Fruit fly (Drosophila melanogaster) whole organism, prepupa: ENCODE results near the gene CG14717.

Source experiments
- CG10669 ChIP-seq: fragments of 200-800 bp; sonication (Bioruptor generic); optimal IDR thresholded peaks from 3 replicates; lab custom pipeline; 2018; ENCODE audit warnings: missing biosample characterization, mild to moderate bottlenecking, missing genetic modification characterization, moderate library complexity
- CG11294 ChIP-seq: fragments of 200-800 bp; sonication (Bioruptor generic); IDR thresholded peaks from 2 replicates; pipeline ENCODE4 v1.3.6; 2022; ENCODE audit warnings: missing biosample characterization, missing genetic modification characterization
- CG11902 ChIP-seq: fragments of 200-800 bp; sonication (Bioruptor generic); optimal IDR thresholded peaks from 3 replicates; lab custom pipeline; 2016; ENCODE audit warnings: missing biosample characterization, missing genetic modification characterization
- CG16779 ChIP-seq: fragments of 200-800 bp; sonication (Bioruptor generic); optimal IDR thresholded peaks from 3 replicates; lab custom pipeline; 2017; ENCODE audit warnings: missing biosample characterization, mild to moderate bottlenecking, missing genetic modification characterization
- CG3032 ChIP-seq: fragments of 200-800 bp; optimal IDR thresholded peaks from 2 replicates; lab custom pipeline; 2019; ENCODE audit warnings: missing biosample characterization, mild to moderate bottlenecking, missing genetic modification characterization, moderate library complexity
- CG31627 ChIP-seq: fragments of 200-800 bp; sonication (Bioruptor generic); optimal IDR thresholded peaks from 3 replicates; lab custom pipeline; 2016; ENCODE audit warnings: missing biosample characterization, missing genetic modification characterization
- CG32006 ChIP-seq: fragments of 200-800 bp; sonication (Bioruptor generic); optimal IDR thresholded peaks from 3 replicates; lab custom pipeline; 2017; ENCODE audit warnings: missing biosample characterization, mild to moderate bottlenecking, missing genetic modification characterization
- CG34406 ChIP-seq: fragments of 200-800 bp; sonication (Bioruptor generic); optimal IDR thresholded peaks from 3 replicates; lab custom pipeline; 2016; ENCODE audit warnings: missing biosample characterization, missing genetic modification characterization
- CG3919 ChIP-seq: fragments of 200-800 bp; sonication (Bioruptor generic); optimal IDR thresholded peaks from 3 replicates; lab custom pipeline; 2016; ENCODE audit warnings: missing biosample characterization, missing genetic modification characterization
- CG6163 ChIP-seq: fragments of 200-800 bp; sonication (Bioruptor generic); IDR thresholded peaks from 3 replicates; pipeline ENCODE4 v1.3.6; 2022; ENCODE audit warnings: missing biosample characterization, missing genetic modification characterization
- CG6276 ChIP-seq: fragments of 200-800 bp; sonication (Bioruptor generic); optimal IDR thresholded peaks from 2 replicates; lab custom pipeline; 2017; ENCODE audit warnings: missing biosample characterization, mild to moderate bottlenecking, missing genetic modification characterization
- CG6792 ChIP-seq: fragments of 200-800 bp; sonication (Bioruptor generic); optimal IDR thresholded peaks from 3 replicates; lab custom pipeline; 2016; ENCODE audit warnings: missing biosample characterization, missing genetic modification characterization
- CG8119 ChIP-seq: fragments of 200-800 bp; sonication (Bioruptor generic); IDR thresholded peaks from 3 replicates; pipeline ENCODE4 v1.3.6; 2022; ENCODE audit warnings: missing biosample characterization, missing genetic modification characterization
- CG8319 ChIP-seq: fragments of 200-800 bp; sonication (Bioruptor generic); optimal IDR thresholded peaks from 3 replicates; lab custom pipeline; 2016; ENCODE audit warnings: missing biosample characterization, missing genetic modification characterization
- Eip75B ChIP-seq: fragments of 200-800 bp; sonication (Bioruptor generic); optimal IDR thresholded peaks from 3 replicates; lab custom pipeline; 2016; ENCODE audit warnings: missing biosample characterization, missing genetic modification characterization
- Eip78C ChIP-seq: fragments of 200-800 bp; sonication (Bioruptor generic); peaks from one replicate; lab custom pipeline; 2016; ENCODE audit warnings: missing biosample characterization, missing genetic modification characterization
- Eip93F ChIP-seq: fragments of 200-800 bp; sonication (Bioruptor generic); optimal IDR thresholded peaks from 2 replicates; lab custom pipeline; 2016; ENCODE audit warnings: missing biosample characterization, mild to moderate bottlenecking, missing genetic modification characterization
- Ets21C ChIP-seq: fragments of 200-800 bp; sonication (Bioruptor generic); optimal IDR thresholded peaks from 3 replicates; lab custom pipeline; 2016; ENCODE audit warnings: missing biosample characterization, missing genetic modification characterization
- Gug ChIP-seq: fragments of 200-800 bp; sonication (Bioruptor generic); IDR thresholded peaks from 2 replicates; pipeline ENCODE4 v1.3.6; 2022; ENCODE audit warnings: missing biosample characterization, missing genetic modification characterization
- Hr38 ChIP-seq: sonication (Bioruptor generic); optimal IDR thresholded peaks from 2 replicates; lab custom pipeline; 2016; ENCODE audit warnings: missing biosample characterization, missing genetic modification characterization
- Hr4 ChIP-seq: fragments of 200-800 bp; sonication (Bioruptor generic); optimal IDR thresholded peaks from 3 replicates; lab custom pipeline; 2016; ENCODE audit warnings: missing biosample characterization, missing genetic modification characterization
- Lpt ChIP-seq: fragments of 200-800 bp; sonication (Bioruptor generic); optimal IDR thresholded peaks from 3 replicates; lab custom pipeline; 2016; ENCODE audit warnings: missing biosample characterization, missing genetic modification characterization
- Met ChIP-seq: fragments of 200-800 bp; sonication (Bioruptor generic); optimal IDR thresholded peaks from 3 replicates; lab custom pipeline; 2016; ENCODE audit warnings: missing biosample characterization, missing genetic modification characterization
- OdsH ChIP-seq: fragments of 200-800 bp; sonication (Bioruptor generic); optimal IDR thresholded peaks from 3 replicates; lab custom pipeline; 2016; ENCODE audit warnings: missing biosample characterization, missing genetic modification characterization
- Smox ChIP-seq: fragments of 200-800 bp; sonication (Bioruptor generic); optimal IDR thresholded peaks from 3 replicates; lab custom pipeline; 2016; ENCODE audit warnings: missing biosample characterization, missing genetic modification characterization
- Sox102F ChIP-seq: fragments of 200-800 bp; sonication (Bioruptor generic); optimal IDR thresholded peaks from 2 replicates; lab custom pipeline; 2016; ENCODE audit warnings: missing biosample characterization, mild to moderate bottlenecking, missing genetic modification characterization
- Sox14 ChIP-seq: fragments of 200-800 bp; sonication (Bioruptor generic); optimal IDR thresholded peaks from 3 replicates; lab custom pipeline; 2016; ENCODE audit warnings: missing biosample characterization, missing genetic modification characterization
- Sox15 ChIP-seq: fragments of 200-800 bp; sonication (Bioruptor generic); optimal IDR thresholded peaks from 3 replicates; lab custom pipeline; 2016; ENCODE audit warnings: missing biosample characterization, missing genetic modification characterization
- achi ChIP-seq: fragments of 200-800 bp; sonication (Bioruptor generic); optimal IDR thresholded peaks from 3 replicates; lab custom pipeline; 2016; ENCODE audit warnings: missing biosample characterization, missing genetic modification characterization
- acj6 ChIP-seq: fragments of 200-800 bp; sonication (Bioruptor generic); optimal IDR thresholded peaks from 3 replicates; lab custom pipeline; 2016; ENCODE audit warnings: missing biosample characterization, missing genetic modification characterization
- cyc ChIP-seq: fragments of 200-800 bp; sonication (Bioruptor generic); optimal IDR thresholded peaks from 3 replicates; lab custom pipeline; 2016; ENCODE audit warnings: missing biosample characterization, missing genetic modification characterization
- dac ChIP-seq: fragments of 200-800 bp; sonication (Bioruptor generic); optimal IDR thresholded peaks from 2 replicates; lab custom pipeline; 2017; ENCODE audit warnings: missing biosample characterization, mild to moderate bottlenecking, missing genetic modification characterization
- dsx ChIP-seq: fragments of 200-800 bp; optimal IDR thresholded peaks from 3 replicates; lab custom pipeline; 2019; ENCODE audit warnings: missing biosample characterization, mild to moderate bottlenecking, missing genetic modification characterization, moderate library complexity; ENCODE audit not compliant: poor library complexity, severe bottlenecking
- esn ChIP-seq: fragments of 200-800 bp; sonication (Bioruptor generic); optimal IDR thresholded peaks from 2 replicates; lab custom pipeline; 2016; ENCODE audit warnings: missing biosample characterization, mild to moderate bottlenecking, missing genetic modification characterization, moderate library complexity
- fd59A ChIP-seq: fragments of 200-800 bp; sonication (Bioruptor generic); optimal IDR thresholded peaks from 2 replicates; lab custom pipeline; 2017; ENCODE audit warnings: missing biosample characterization, mild to moderate bottlenecking, missing genetic modification characterization, missing genetic modification reagents
- fd85E ChIP-seq: fragments of 200-800 bp; sonication (Bioruptor generic); optimal IDR thresholded peaks from 3 replicates; lab custom pipeline; 2016; ENCODE audit warnings: missing biosample characterization, missing genetic modification characterization
- lz ChIP-seq: fragments of 200-800 bp; sonication (Bioruptor generic); optimal IDR thresholded peaks from 3 replicates; lab custom pipeline; 2016; ENCODE audit warnings: missing biosample characterization, missing genetic modification characterization
- net ChIP-seq: fragments of 200-800 bp; sonication (Bioruptor generic); optimal IDR thresholded peaks from 3 replicates; lab custom pipeline; 2016; ENCODE audit warnings: missing biosample characterization, missing genetic modification characterization
- pdm3 ChIP-seq: fragments of 200-800 bp; sonication (Bioruptor generic); optimal IDR thresholded peaks from 3 replicates; lab custom pipeline; 2016; ENCODE audit warnings: missing biosample characterization, missing genetic modification characterization
- salr ChIP-seq, 2 experiments: fragments of 200-800 bp; sonication (Bioruptor generic); optimal IDR thresholded peaks; 3 replicates each; lab custom pipeline; 2016 to 2018; ENCODE audit warnings: missing biosample characterization in 2 of 2, missing genetic modification characterization in 2 of 2, mild to moderate bottlenecking in 1 of 2
- spab ChIP-seq: fragments of 200-800 bp; sonication (Bioruptor generic); optimal IDR thresholded peaks from 2 replicates; lab custom pipeline; 2017; ENCODE audit warnings: missing biosample characterization, mild to moderate bottlenecking, missing genetic modification characterization, missing genetic modification reagents
- svp ChIP-seq: fragments of 200-800 bp; sonication (Bioruptor generic); peaks from one replicate; lab custom pipeline; 2016; ENCODE audit warnings: missing biosample characterization, missing genetic modification characterization
- topi ChIP-seq: fragments of 200-800 bp; sonication (Bioruptor generic); optimal IDR thresholded peaks from 3 replicates; lab custom pipeline; 2016; ENCODE audit warnings: missing biosample characterization, missing genetic modification characterization
- vri ChIP-seq: fragments of 200-800 bp; sonication (Bioruptor generic); optimal IDR thresholded peaks from 3 replicates; lab custom pipeline; 2016; ENCODE audit warnings: missing biosample characterization, mild to moderate bottlenecking, missing genetic modification characterization

Gene CG14717

DNA sequence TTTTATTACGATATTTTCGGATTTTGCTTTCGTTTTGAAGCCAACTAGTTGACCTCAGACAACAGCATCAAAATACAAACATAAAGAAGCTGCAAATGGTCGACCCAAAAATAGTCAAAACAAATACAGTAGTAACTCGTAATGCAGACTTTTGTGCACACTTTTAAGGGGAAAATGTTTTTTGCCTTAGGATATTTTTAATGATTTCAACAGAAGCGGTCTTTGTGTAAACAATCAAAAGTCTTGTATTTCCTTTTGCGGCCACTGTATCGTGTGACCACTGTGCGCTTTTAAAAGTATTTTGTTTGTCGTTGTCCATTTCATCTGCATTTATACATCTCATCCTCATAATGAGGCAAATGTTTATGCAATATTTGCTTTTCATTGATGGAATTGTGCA is 46.9 kb upstream of the CG14717 start (continued):
- TF ChIP-seq CG32006 (GFP tag; lab: Kevin White, UChicago) (peak; percentile 86), net (GFP tag; lab: Kevin White, UChicago) (peak; percentile 86), CG6792 (peak; percentile 85), fd85E (GFP tag; lab: Kevin White, UChicago) (peak; percentile 59), Eip78C (GFP tag; lab: Kevin White, UChicago) (peak; percentile 95), vri (GFP tag; lab: Kevin White, UChicago) (peak; percentile 73), Sox102F (GFP tag; lab: Kevin White, UChicago) (peak; percentile 88), Hr38 (GFP tag; lab: Kevin White, UChicago) (peak; percentile 61), Lpt (GFP tag; lab: Kevin White, UChicago) (peak; percentile 73), salr (GFP tag; optimal IDR thresholded peaks at IDR 0.05; lab: Kevin White, UChicago) (peak; percentile 66 to 71), lz (GFP tag; lab: Kevin White, UChicago) (peak; percentile 90), dsx (peak; percentile 53), CG31627 (GFP tag; lab: Kevin White, UChicago) (peak; percentile 94), Eip75B (GFP tag; lab: Kevin White, UChicago) (peak; percentile 82), Smox (GFP tag; lab: Kevin White, UChicago) (peak; percentile 85), Eip93F (no peak), Met (GFP tag; lab: Kevin White, UChicago) (peak; percentile 87), CG6163 (GFP tag; lab: Robert Waterston, UW) (peak; percentile 94), CG16779 (tag; lab: Kevin White, UChicago) (peak; percentile 59), Hr4 (GFP tag; lab: Kevin White, UChicago) (peak; percentile 93), CG8119 (GFP tag; lab: Robert Waterston, UW) (peak; percentile 81), OdsH (GFP tag; lab: Kevin White, UChicago) (peak; percentile 89), acj6 (GFP tag; lab: Kevin White, UChicago) (peak; percentile 90), Sox15 (GFP tag; lab: Kevin White, UChicago) (peak; percentile 90), esn (peak; percentile 88), CG11294 (GFP tag; lab: Robert Waterston, UW) (peak; percentile 81), CG11902 (GFP tag; lab: Kevin White, UChicago) (peak; percentile 89)

DNA sequence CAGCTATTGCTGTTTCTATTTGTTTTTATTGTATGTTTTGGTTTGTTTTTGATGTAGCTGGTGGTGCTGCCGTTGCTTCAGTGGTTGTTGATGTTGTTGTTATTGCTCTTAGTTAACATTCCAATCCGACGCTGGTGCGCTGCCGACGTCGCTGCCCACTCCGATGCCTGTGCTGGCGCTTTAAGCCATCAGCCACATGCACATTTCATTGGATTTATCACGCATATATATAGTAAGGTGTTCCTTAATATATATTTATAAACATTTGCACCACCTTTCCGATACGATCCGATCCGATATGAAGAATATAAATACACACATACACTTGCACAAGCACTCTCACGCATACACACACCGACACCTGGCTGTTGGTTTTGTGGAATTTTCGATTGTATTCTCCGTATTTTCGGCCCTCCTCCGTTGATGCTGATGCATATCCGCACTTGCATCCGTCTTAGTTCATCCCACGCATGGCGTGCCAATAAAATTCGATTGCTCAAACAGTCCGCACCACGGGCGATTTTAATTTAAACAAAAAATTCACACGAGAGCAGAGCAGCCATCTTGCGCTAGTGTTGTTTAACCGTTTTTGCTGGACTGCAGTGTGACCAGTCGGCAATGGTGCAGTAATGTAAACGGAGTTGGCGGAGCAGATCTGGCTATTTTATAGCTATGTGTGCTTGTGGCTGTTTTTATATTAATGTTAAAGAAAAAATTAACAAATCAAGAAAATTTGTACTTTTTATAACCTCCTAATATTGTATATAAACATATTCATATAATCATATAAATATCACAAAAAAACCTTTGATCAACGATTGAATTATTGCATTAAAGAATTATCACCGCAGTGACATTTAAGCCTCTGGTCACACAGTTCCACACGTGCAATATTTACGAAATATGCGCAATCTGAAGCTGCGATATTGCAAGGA is 45.9 kb upstream of the CG14717 start, which contains the start of the genes Csk and Elp1:
Gene Csk, minus strand, starts transcription at position 602 of the 935 bp plus-strand sequence.
Gene Elp1, plus strand, starts transcription at position 867 of the 935 bp plus-strand sequence.
- peak; percentile 44 for TF ChIP-seq pdm3
- TF ChIP-seq Gug, result peak; percentile 41; the same call in 1 of the 2 replicates
- TF ChIP-seq Sox14 (GFP tag; lab: Kevin White, UChicago), result peak; percentile 41
- TF ChIP-seq topi (GFP tag; lab: Kevin White, UChicago), result peak; percentile 39
- TF ChIP-seq Eip75B (GFP tag; lab: Kevin White, UChicago), result peak; percentile 42
- TF ChIP-seq net (GFP tag; lab: Kevin White, UChicago), result peak; percentile 23
- no peak for TF ChIP-seq spab
- no peak for TF ChIP-seq Hr38 (GFP tag; lab: Kevin White, UChicago)
- no peak for TF ChIP-seq CG8119 (GFP tag; lab: Robert Waterston, UW)
- peak; percentile 9 for TF ChIP-seq fd59A (GFP tag; lab: Kevin White, UChicago)
- peak; percentile 45 for TF ChIP-seq lz (GFP tag; lab: Kevin White, UChicago)
- peak; percentile 22 for TF ChIP-seq Sox15 (GFP tag; lab: Kevin White, UChicago)
- peak; percentile 58 for TF ChIP-seq OdsH (GFP tag; lab: Kevin White, UChicago)
- TF ChIP-seq vri (GFP tag; lab: Kevin White, UChicago), result peak; percentile 10
- peak; percentile 56 for TF ChIP-seq CG3032 (tag; lab: Kevin White, UChicago)
- peak; percentile 57 for TF ChIP-seq achi (GFP tag; lab: Kevin White, UChicago)
- no peak for TF ChIP-seq CG34406 (GFP tag; lab: Kevin White, UChicago)
- no peak for TF ChIP-seq CG6276
- TF ChIP-seq dac (GFP tag; lab: Kevin White, UChicago), result peak; percentile 3
- TF ChIP-seq CG3919, result peak; percentile 56
- peak; percentile 57 for TF ChIP-seq Sox102F (GFP tag; lab: Kevin White, UChicago)
- peak; percentile 1 for TF ChIP-seq CG10669
- TF ChIP-seq Met (GFP tag; lab: Kevin White, UChicago), result peak; percentile 60
- TF ChIP-seq Eip93F, result peak; percentile 38
- TF ChIP-seq cyc, result peak; percentile 51
- peak; percentile 52 for TF ChIP-seq svp (GFP tag; lab: Kevin White, UChicago)
- peak; percentile 38 for TF ChIP-seq CG31627 (GFP tag; lab: Kevin White, UChicago)
- peak; percentile 43 for TF ChIP-seq CG32006 (GFP tag; lab: Kevin White, UChicago)
- peak; percentile 70 for TF ChIP-seq Eip78C (GFP tag; lab: Kevin White, UChicago)
- TF ChIP-seq CG8319 (GFP tag; lab: Kevin White, UChicago), result peak; percentile 45
- TF ChIP-seq Lpt (GFP tag; lab: Kevin White, UChicago), result peak; percentile 2
- TF ChIP-seq acj6 (GFP tag; lab: Kevin White, UChicago), result peak; percentile 46
- TF ChIP-seq CG6792, result peak; percentile 12
- TF ChIP-seq dsx, result no peak
- peak; percentile 13 for TF ChIP-seq Ets21C
- TF ChIP-seq CG6163 (GFP tag; lab: Robert Waterston, UW), result no peak
- TF ChIP-seq CG11902 (GFP tag; lab: Kevin White, UChicago), result peak; percentile 7
